Fruit fly (Drosophila melanogaster) whole organism, wandering third instar larva: ENCODE results near the gene CG1387.
A peak's percentile ranks its signal among the peaks of the same experiment; 100 is the strongest.

ENCODE experiments used
- CrebA ChIP-seq: fragments of 200-800 bp; sonication (Bioruptor generic); optimal IDR thresholded peaks from 2 replicates; lab custom pipeline; 2016; ENCODE audit warnings: missing biosample characterization, mild to moderate bottlenecking, missing genetic modification characterization, borderline replicate concordance
- Jra ChIP-seq: sonication (Bioruptor generic); optimal IDR thresholded peaks from 2 replicates; lab custom pipeline; 2016; ENCODE audit warnings: missing biosample characterization, missing genetic modification characterization
- Mio ChIP-seq: sonication (Bioruptor generic); optimal IDR thresholded peaks from 2 replicates; lab custom pipeline; 2016; ENCODE audit warnings: missing biosample characterization, missing genetic modification characterization
- OdsH ChIP-seq: fragments of 200-800 bp; sonication (Bioruptor generic); optimal IDR thresholded peaks from 2 replicates; lab custom pipeline; 2016; ENCODE audit warnings: missing biosample characterization, mild to moderate bottlenecking, missing genetic modification characterization
- Sp1 ChIP-seq: fragments of 200-800 bp; sonication (Bioruptor generic); optimal IDR thresholded peaks from 3 replicates; lab custom pipeline; 2019; ENCODE audit warnings: missing biosample characterization, mild to moderate bottlenecking, missing genetic modification characterization, moderate library complexity
- foxo ChIP-seq, 2 experiments: fragments of 200-800 bp; sonication (Bioruptor generic); optimal IDR thresholded peaks; 2 replicates in 1 of 2; 3 replicates in 1 of 2; lab custom pipeline; 2016 to 2017; ENCODE audit warnings: missing biosample characterization in 2 of 2, missing genetic modification characterization in 2 of 2
- lola ChIP-seq: fragments of >200 bp; optimal IDR thresholded peaks from 2 replicates; lab custom pipeline; 2017; ENCODE audit warnings: missing biosample characterization, missing genetic modification characterization
- psq ChIP-seq: fragments of 200-800 bp; sonication (Bioruptor generic); optimal IDR thresholded peaks from 3 replicates; lab custom pipeline; 2017; ENCODE audit warnings: missing biosample characterization, mild to moderate bottlenecking, missing genetic modification characterization, moderate library complexity

dm6 chrX:8420772-8421448 is 35.3 kb downstream of the CG1387 start:
- TF ChIP-seq Jra (peak; percentile 60), Mio (no peak), OdsH (GFP tag; lab: Kevin White, UChicago) (peak; percentile 38), CrebA (no peak), psq (GFP tag; lab: Kevin White, UChicago) (peak; percentile 89), lola (GFP tag; lab: Kevin White, UChicago) (no peak), foxo (GFP tag; optimal IDR thresholded peaks at IDR 0.05; lab: Kevin White, UChicago) (peak in 1 of 2 experiments; percentile 47), Sp1 (GFP tag; lab: Kevin White, UChicago) (peak; percentile 32)
